Worm (Caenorhabditis elegans) whole organism, dauer: ENCODE data around the gene oac-1.

ENCODE experiments used
- unc-62 ChIP-seq: sonication (generic microtip); optimal IDR thresholded peaks from 2 replicates; lab custom pipeline; 2017; ENCODE audit warnings: missing biosample characterization, missing genetic modification reagents, missing genetic modification characterization

oac-1 gene

DNA sequence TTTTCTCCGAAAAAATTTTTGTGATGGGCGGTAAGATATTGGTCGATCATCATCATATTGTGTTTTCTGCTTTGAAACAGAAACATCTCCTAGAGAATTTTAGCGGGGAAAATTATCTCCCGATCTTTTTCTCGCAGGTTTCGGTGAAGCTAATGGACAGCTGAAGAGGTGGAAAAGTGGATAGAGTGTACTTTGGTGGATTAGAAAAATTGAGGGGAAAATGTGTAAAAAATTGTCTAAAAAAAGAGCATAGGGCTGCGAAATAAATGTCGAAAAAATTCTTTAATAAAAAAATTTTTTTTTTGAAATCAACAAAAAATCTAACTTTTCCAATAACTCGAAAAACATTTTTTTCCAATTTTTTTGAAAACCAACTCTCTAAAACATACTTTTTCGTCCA lies at the start of gene oac-1:
TSS of gene oac-1 (minus strand) at position 101 of the 400 bp plus-strand sequence.
- no peak for TF ChIP-seq unc-62 (GFP tag; lab: Kevin White, UChicago)

DNA sequence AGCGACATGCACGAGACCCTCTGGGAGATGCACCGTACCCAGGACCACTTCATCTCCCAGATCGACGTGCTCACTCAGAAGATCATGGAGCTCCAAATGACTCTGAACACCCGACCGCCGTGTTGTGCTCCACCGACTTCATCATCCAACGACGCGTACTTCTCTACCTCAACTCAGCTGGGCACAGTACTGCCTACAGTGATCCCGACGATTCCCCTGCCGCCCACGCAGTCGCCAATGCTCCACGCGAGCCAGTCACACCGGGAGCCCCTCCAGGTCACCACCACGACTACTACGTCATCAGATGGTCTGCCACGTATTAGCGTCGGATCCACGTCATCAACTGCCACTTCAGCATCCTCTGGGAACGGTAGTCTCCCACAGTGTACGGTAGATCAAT lies 49.6 kb upstream of the oac-1 start:
- TF ChIP-seq unc-62 (GFP tag; lab: Kevin White, UChicago) = no peak

ce11 chrV:19599087-19599486 lies 43.3 kb upstream of the oac-1 start:
- no peak for TF ChIP-seq unc-62 (GFP tag; lab: Kevin White, UChicago)

- TF ChIP-seq unc-62 (GFP tag; lab: Kevin White, UChicago) = no peak
These were observed 35.1 kb upstream of the oac-1 start for ce11 chrV:19590826-19591225.

DNA sequence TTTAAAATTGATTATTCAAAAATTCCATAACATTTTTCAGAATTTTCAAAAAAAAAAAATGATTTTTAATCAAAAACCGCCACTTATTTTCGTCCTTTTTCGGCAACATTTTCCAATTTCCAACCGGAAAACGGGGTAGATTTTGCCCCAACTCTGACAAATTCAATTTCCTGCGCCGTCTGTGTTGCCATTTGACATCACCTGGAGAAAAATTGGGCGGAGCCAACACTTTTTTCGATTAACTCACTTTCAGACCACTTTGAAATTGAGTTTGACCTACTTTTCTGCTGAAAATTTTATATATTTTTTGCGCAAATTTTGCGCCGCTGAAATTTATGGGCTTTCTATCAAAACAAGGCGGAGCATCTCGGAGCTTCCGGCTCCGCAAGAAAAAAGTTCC lies 26.5 kb upstream of the oac-1 start:
- TF ChIP-seq unc-62 (GFP tag; lab: Kevin White, UChicago) = no peak

DNA sequence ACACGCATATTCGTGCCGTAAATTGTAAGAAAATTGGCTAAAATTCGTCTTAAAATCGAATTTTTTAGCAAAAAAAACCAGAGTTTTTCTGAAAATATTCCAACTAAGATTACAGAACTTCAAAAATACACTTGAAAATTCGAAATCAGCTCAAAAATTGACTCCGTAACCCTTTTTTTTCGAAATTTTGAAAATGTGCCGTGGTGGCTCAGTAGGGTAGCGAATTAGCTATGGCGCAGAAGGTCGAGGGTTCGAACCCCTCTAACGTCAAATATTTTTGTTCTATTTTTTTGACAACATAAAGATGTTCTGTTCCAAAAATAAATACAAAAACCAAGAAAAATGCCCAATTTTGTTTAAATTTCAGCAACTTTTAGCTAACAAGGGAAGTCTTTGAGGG lies 23.7 kb upstream of the oac-1 start:
- TF ChIP-seq unc-62 (GFP tag; lab: Kevin White, UChicago) = no peak

DNA sequence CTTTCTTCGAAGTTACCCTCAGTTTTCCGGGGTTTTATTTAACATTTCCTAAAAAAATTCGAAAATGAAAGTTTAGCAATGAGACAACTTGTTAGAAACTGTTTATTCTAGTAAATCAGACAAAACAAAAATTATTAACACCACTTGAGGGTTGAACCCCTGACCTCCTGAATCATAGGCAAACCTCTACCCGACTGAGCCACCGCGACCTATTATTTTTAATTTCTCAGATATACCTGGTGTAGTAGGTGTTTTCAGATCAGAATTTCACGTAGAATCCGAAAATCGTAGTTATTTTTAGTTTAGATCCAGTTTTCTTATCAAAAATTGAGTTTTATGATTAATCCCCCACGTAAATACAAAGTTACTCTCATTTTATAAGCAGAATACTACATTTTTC lies 14.3 kb upstream of the oac-1 start:
- no peak for TF ChIP-seq unc-62 (GFP tag; lab: Kevin White, UChicago)

DNA sequence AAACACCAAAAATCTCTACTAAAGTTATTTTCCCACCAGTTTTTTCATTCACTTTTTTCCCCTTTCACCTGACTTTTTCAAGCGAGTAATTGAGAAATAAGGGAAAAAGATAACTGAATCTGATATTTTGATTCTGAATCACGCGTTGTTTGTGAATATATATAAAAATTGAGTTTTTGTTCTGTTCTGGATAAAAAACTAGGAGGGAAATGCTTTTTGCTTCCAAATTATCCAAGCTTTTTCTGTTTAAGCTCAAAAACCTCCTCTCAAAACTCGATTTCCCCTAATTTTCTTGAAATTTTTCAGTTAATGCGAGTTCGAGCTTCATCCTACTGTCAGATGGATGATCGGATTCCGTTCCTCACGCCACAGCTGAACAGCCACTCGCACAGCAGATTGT lies 9.3 kb upstream of the oac-1 start, which contains the start of gene kcnl-1:
TSS of gene kcnl-1 (plus strand) at position 301 of the 400 bp plus-strand sequence.
- TF ChIP-seq unc-62 (GFP tag; lab: Kevin White, UChicago) = no peak

ce11 chrV:19555350-19555749 lies 419 bp downstream of the oac-1 start:
- TF ChIP-seq unc-62 (GFP tag; lab: Kevin White, UChicago) = no peak

ce11 chrV:19550294-19550693 lies 5.5 kb downstream of the oac-1 start:
- no peak for TF ChIP-seq unc-62 (GFP tag; lab: Kevin White, UChicago)

ce11 chrV:19549689-19550088 lies 6.1 kb downstream of the oac-1 start, which contains the start of gene Y43F8B.20:
Gene Y43F8B.20, minus strand, starts transcription at chrV:19549789.
- no peak for TF ChIP-seq unc-62 (GFP tag; lab: Kevin White, UChicago)

ce11 chrV:19546673-19547072 lies 9.1 kb downstream of the oac-1 start:
- no peak for TF ChIP-seq unc-62 (GFP tag; lab: Kevin White, UChicago)

DNA sequence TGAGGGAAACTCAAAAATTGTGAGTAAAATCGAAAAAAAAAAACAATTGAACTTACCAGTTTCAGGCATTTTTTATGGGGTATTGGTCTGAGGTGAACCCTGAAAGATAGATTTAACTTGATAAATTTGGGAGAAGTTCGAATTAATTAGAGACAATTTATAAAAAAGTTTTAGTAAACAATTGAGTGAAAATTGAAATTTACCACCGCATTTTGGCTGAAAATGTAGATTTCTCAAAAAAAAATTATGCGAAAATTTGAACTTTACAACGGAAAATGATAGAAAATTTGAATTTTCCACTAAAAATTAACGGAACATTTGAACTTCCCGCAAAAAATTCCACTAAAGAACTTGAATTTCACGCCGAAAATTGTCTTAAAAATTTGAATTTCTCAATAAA lies 9.7 kb downstream of the oac-1 start, which contains the start of gene Y43F8B.1:
TSS of gene Y43F8B.1 (minus strand) at position 101 of the 400 bp plus-strand sequence.
- TF ChIP-seq unc-62 (GFP tag; lab: Kevin White, UChicago) = no peak

- TF ChIP-seq unc-62 (GFP tag; lab: Kevin White, UChicago) = no peak
These were observed 10.7 kb downstream of the oac-1 start for ce11 chrV:19545026-19545425.

- TF ChIP-seq unc-62 (GFP tag; lab: Kevin White, UChicago) = no peak
These were observed 12.3 kb downstream of the oac-1 start for ce11 chrV:19543509-19543908.

- no peak for TF ChIP-seq unc-62 (GFP tag; lab: Kevin White, UChicago)
These were observed 14.9 kb downstream of the oac-1 start for ce11 chrV:19540916-19541315.

ce11 chrV:19533480-19533879 lies 22.3 kb downstream of the oac-1 start:
- no peak for TF ChIP-seq unc-62 (GFP tag; lab: Kevin White, UChicago)

ce11 chrV:19533010-19533409 lies 22.8 kb downstream of the oac-1 start, which contains the start of gene Y43F8B.2:
Gene Y43F8B.2, minus strand, starts transcription at chrV:19533110.
- no peak for TF ChIP-seq unc-62 (GFP tag; lab: Kevin White, UChicago)
